Worm (Caenorhabditis elegans): ENCODE data around the gene tomm-7.

tomm-7 gene

ce11 chrIII:7815571-7816348, 43.7 kb upstream of the tomm-7 start:
- TF ChIP-seq ZK185.1 (tag; optimal IDR thresholded peaks at IDR 0.05; ENCODE audit: poor library complexity, severe bottlenecking) = no peak
- TF ChIP-seq ztf-26 (tag; optimal IDR thresholded peaks at IDR 0.05) = no peak
- no peak for TF ChIP-seq sptf-2 (GFP tag; optimal IDR thresholded peaks at IDR 0.05)
- TF ChIP-seq dpl-1 (GFP tag; optimal IDR thresholded peaks at IDR 0.05) = no peak
- no peak for TF ChIP-seq nfya-2 (GFP tag; IDR thresholded peaks at IDR 0.05)
- no peak for TF ChIP-seq fkh-3 (tag; optimal IDR thresholded peaks at IDR 0.05)
- TF ChIP-seq hrde-1 (tag; optimal IDR thresholded peaks at IDR 0.05; ENCODE audit: borderline replicate concordance) = no peak
- TF ChIP-seq mel-28 (tag; optimal IDR thresholded peaks at IDR 0.05; ENCODE audit: borderline replicate concordance) = no peak
- no peak for TF ChIP-seq F33H1.4 (GFP tag; IDR thresholded peaks at IDR 0.05)
- no peak for TF ChIP-seq rec-8 (tag; optimal IDR thresholded peaks at IDR 0.05)
- no peak for TF ChIP-seq F23B12.7 (tag; optimal IDR thresholded peaks at IDR 0.05; ENCODE audit: insufficient read depth)
- no peak for TF ChIP-seq attf-6 (GFP tag; IDR thresholded peaks at IDR 0.05)
- TF ChIP-seq xnd-1 (tag; optimal IDR thresholded peaks at IDR 0.05) = no peak
- TF ChIP-seq aptf-2 (GFP tag; conservative IDR thresholded peaks at IDR 0.05) = no peak
- TF ChIP-seq zfh-2 (GFP tag; conservative IDR thresholded peaks at IDR 0.05) = no peak
- TF ChIP-seq dpff-1 (tag; optimal IDR thresholded peaks at IDR 0.05) = no peak
- no peak for TF ChIP-seq Y56A3A.18 (GFP tag; IDR thresholded peaks at IDR 0.05)

ce11 chrIII:7816463-7816862, 43.0 kb upstream of the tomm-7 start:
- TF ChIP-seq Y79H2A.3 (GFP tag; conservative IDR thresholded peaks at IDR 0.05) (no peak), rpc-1 (optimal IDR thresholded peaks at IDR 0.05) (no peak), rpc-1 (tag; optimal IDR thresholded peaks at IDR 0.05) (no peak), F57A8.1 (GFP tag; optimal IDR thresholded peaks at IDR 0.05) (no peak), F39B2.1 (GFP tag; IDR thresholded peaks at IDR 0.05) (no peak), snpc-1.1 (tag; optimal IDR thresholded peaks at IDR 0.05; ENCODE audit: insufficient read depth) (no peak), nfya-2 (GFP tag; IDR thresholded peaks at IDR 0.05) (no peak), Y53G8AR.9 (GFP tag; conservative IDR thresholded peaks at IDR 0.05) (no peak), him-1 (tag; optimal IDR thresholded peaks at IDR 0.05) (no peak), F23B12.7 (tag; optimal IDR thresholded peaks at IDR 0.05; ENCODE audit: insufficient read depth) (no peak), nhr-120 (GFP tag; IDR thresholded peaks at IDR 0.05) (no peak), let-607 (tag; optimal IDR thresholded peaks at IDR 0.05) (no peak), ceh-40 (GFP tag; IDR thresholded peaks at IDR 0.05) (no peak), ceh-58 (GFP tag; IDR thresholded peaks at IDR 0.05) (no peak), C06A6.2 (GFP tag; conservative IDR thresholded peaks at IDR 0.05) (no peak), F52B5.7 (tag; optimal IDR thresholded peaks at IDR 0.05) (no peak)

- TF ChIP-seq zim-3 (tag; optimal IDR thresholded peaks at IDR 0.05) (no peak), nhr-120 (GFP tag; IDR thresholded peaks at IDR 0.05) (no peak), dpl-1 (GFP tag; optimal IDR thresholded peaks at IDR 0.05) (no peak), tlf-1 (GFP tag; optimal IDR thresholded peaks at IDR 0.05) (no peak), cebp-2 (GFP tag; IDR thresholded peaks at IDR 0.05) (no peak), lsy-27 (tag; optimal IDR thresholded peaks at IDR 0.05; ENCODE audit: borderline replicate concordance, insufficient read depth) (no peak), ceh-79 (tag; optimal IDR thresholded peaks at IDR 0.05) (no peak), Y53G8AR.9 (GFP tag; conservative IDR thresholded peaks at IDR 0.05) (no peak), Y95B8A.8 (GFP tag; IDR thresholded peaks at IDR 0.05) (no peak), nhr-27 (tag; optimal IDR thresholded peaks at IDR 0.05) (no peak), ceh-58 (GFP tag; IDR thresholded peaks at IDR 0.05) (no peak), madf-8 (GFP tag; conservative IDR thresholded peaks at IDR 0.05) (no peak), nhr-80 (tag; optimal IDR thresholded peaks at IDR 0.05) (no peak), unc-130 (GFP tag; optimal IDR thresholded peaks at IDR 0.05) (no peak), madf-6 (GFP tag; IDR thresholded peaks at IDR 0.05) (no peak), F57A8.1 (GFP tag; optimal IDR thresholded peaks at IDR 0.05) (no peak), snpc-4 (GFP tag; optimal IDR thresholded peaks at IDR 0.05) (no peak), snpc-4 (tag; optimal IDR thresholded peaks at IDR 0.05) (no peak), somi-1 (GFP tag; optimal IDR thresholded peaks at IDR 0.05) (no peak), ztf-26 (tag; optimal IDR thresholded peaks at IDR 0.05) (no peak)
Measured at ce11 chrIII:7818965-7819364, 40.4 kb upstream of the tomm-7 start.
